Worm (Caenorhabditis elegans): Measurements from ENCODE around the gene K08E4.2.

DNA sequence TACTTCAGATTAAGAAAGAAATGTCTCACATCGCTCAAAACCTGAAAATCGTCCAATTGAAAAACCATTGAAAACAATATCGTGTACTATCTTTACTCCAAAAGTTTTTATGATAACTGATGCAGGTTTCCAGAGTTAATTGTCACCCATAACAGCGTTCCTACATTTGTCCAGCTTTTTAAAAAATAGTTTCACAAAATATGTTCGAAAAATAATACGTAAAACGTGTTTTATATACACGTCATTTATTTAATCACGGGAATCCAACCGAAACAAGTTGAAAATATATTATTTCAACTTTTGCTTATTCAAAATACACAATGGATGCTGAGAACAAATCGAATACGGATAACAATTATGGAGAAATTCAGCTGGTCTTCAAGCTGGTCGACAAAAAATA lies 19.0 kb upstream of the K08E4.2 start, which contains the start of gene K08E4.7:
- TF ChIP-seq tbx-37 (GFP tag; conservative IDR thresholded peaks at IDR 0.05) = no peak
- TF ChIP-seq hnd-1 (tag; optimal IDR thresholded peaks at IDR 0.05) = no peak
- TF ChIP-seq flt-1 (GFP tag; IDR thresholded peaks at IDR 0.05) = no peak
- no peak for TF ChIP-seq pes-1 (GFP tag; IDR thresholded peaks at IDR 0.05)
- TF ChIP-seq hmg-4 (GFP tag; optimal IDR thresholded peaks at IDR 0.05) = no peak
- no peak for TF ChIP-seq ama-1 (optimal IDR thresholded peaks at IDR 0.05)
- TF ChIP-seq F13C5.2 (tag; optimal IDR thresholded peaks at IDR 0.05) = no peak
- TF ChIP-seq ceh-36 (tag; optimal IDR thresholded peaks at IDR 0.05) = no peak
- TF ChIP-seq tbx-11 (GFP tag; IDR thresholded peaks at IDR 0.05) = no peak
- no peak for TF ChIP-seq B0310.2 (tag; optimal IDR thresholded peaks at IDR 0.05)
- TF ChIP-seq tra-4 (tag; optimal IDR thresholded peaks at IDR 0.05) = no peak
- no peak for TF ChIP-seq aly-1 (tag; optimal IDR thresholded peaks at IDR 0.05)
- no peak for TF ChIP-seq sea-1 (GFP tag; conservative IDR thresholded peaks at IDR 0.05)
- no peak for TF ChIP-seq ets-7 (tag; optimal IDR thresholded peaks at IDR 0.05)
